Fruit fly (Drosophila melanogaster) whole organism, embryonic: Measurements from ENCODE around the gene Pgant2.

ENCODE experiments used
- CG11093 ChIP-seq: fragments of 200-800 bp; sonication (Bioruptor generic); IDR thresholded peaks from 3 replicates; pipeline ENCODE4 v1.3.6; 2022; ENCODE audit warnings: missing biosample characterization, missing genetic modification characterization
- CG11247 ChIP-seq: fragments of 200-800 bp; sonication (Bioruptor generic); IDR thresholded peaks from 2 replicates; pipeline ENCODE4 v1.3.6; 2022; ENCODE audit warnings: missing biosample characterization, missing genetic modification characterization
- CG12659 ChIP-seq: fragments of 200-800 bp; sonication (Bioruptor generic); optimal IDR thresholded peaks from 3 replicates; lab custom pipeline; 2017; ENCODE audit warnings: mild to moderate bottlenecking, missing biosample characterization, missing genetic modification reagents, missing genetic modification characterization
- CG13123 ChIP-seq: fragments of 200-800 bp; sonication (Bioruptor generic); optimal IDR thresholded peaks from 2 replicates; lab custom pipeline; 2016; ENCODE audit warnings: missing biosample characterization, missing genetic modification characterization
- CG13296 ChIP-seq: fragments of 200-800 bp; sonication (Bioruptor generic); optimal IDR thresholded peaks from 3 replicates; lab custom pipeline; 2018; ENCODE audit warnings: missing biosample characterization, mild to moderate bottlenecking, missing genetic modification characterization
- CG1602 ChIP-seq: fragments of 200-800 bp; sonication (Bioruptor generic); optimal IDR thresholded peaks from 3 replicates; lab custom pipeline; 2016; ENCODE audit warnings: missing biosample characterization, missing genetic modification characterization
- CG17829 ChIP-seq: fragments of 200-800 bp; optimal IDR thresholded peaks from 2 replicates; lab custom pipeline; 2019; ENCODE audit warnings: missing biosample characterization, mild to moderate bottlenecking, missing genetic modification characterization, moderate library complexity
- CG17912 ChIP-seq: fragments of 200-800 bp; sonication (Bioruptor generic); optimal IDR thresholded peaks from 2 replicates; lab custom pipeline; 2018; ENCODE audit warnings: missing biosample characterization, mild to moderate bottlenecking, missing genetic modification characterization
- CG18476 ChIP-seq: fragments of 200-800 bp; sonication (Bioruptor generic); optimal IDR thresholded peaks from 2 replicates; lab custom pipeline; 2016; ENCODE audit warnings: missing biosample characterization, mild to moderate bottlenecking, missing genetic modification characterization
- CG18764 ChIP-seq: fragments of 200-800 bp; sonication (Bioruptor generic); optimal IDR thresholded peaks from 3 replicates; lab custom pipeline; 2016; ENCODE audit warnings: missing biosample characterization, missing genetic modification characterization
- CG2678 ChIP-seq: fragments of 200-800 bp; sonication (Bioruptor generic); optimal IDR thresholded peaks from 3 replicates; lab custom pipeline; 2019; ENCODE audit warnings: missing biosample characterization, mild to moderate bottlenecking, missing genetic modification characterization, moderate library complexity
- CG30403 ChIP-seq: fragments of 200-800 bp; sonication (Bioruptor generic); optimal IDR thresholded peaks from 3 replicates; lab custom pipeline; 2016; ENCODE audit warnings: missing biosample characterization, missing genetic modification characterization
- CG30431 ChIP-seq: fragments of 200-800 bp; sonication (Bioruptor generic); optimal IDR thresholded peaks from 2 replicates; lab custom pipeline; 2017; ENCODE audit warnings: missing biosample characterization, missing genetic modification characterization
- CG6254 ChIP-seq: fragments of 200-800 bp; sonication (Bioruptor generic); optimal IDR thresholded peaks from 3 replicates; lab custom pipeline; 2017; ENCODE audit warnings: mild to moderate bottlenecking, missing biosample characterization, missing genetic modification reagents, missing genetic modification characterization
- CG6765 ChIP-seq: fragments of 200-800 bp; sonication (Bioruptor generic); optimal IDR thresholded peaks from 3 replicates; lab custom pipeline; 2017; ENCODE audit warnings: missing biosample characterization, mild to moderate bottlenecking, missing genetic modification characterization
- CG7357 ChIP-seq: fragments of 200-800 bp; sonication (Bioruptor generic); IDR thresholded peaks from 3 replicates; pipeline ENCODE4 v1.3.6; 2022; ENCODE audit warnings: missing biosample characterization, missing genetic modification characterization
- CG8290 ChIP-seq, 3 experiments: fragments of 200-800 bp; sonication (Bioruptor generic); optimal IDR thresholded peaks; 2 replicates each; lab custom pipeline; 2016 to 2019; ENCODE audit warnings: missing biosample characterization in 3 of 3, missing genetic modification characterization in 3 of 3, mild to moderate bottlenecking in 2 of 3, moderate library complexity in 1 of 3
- CG8388 ChIP-seq: fragments of 200-800 bp; sonication (Bioruptor generic); optimal IDR thresholded peaks from 2 replicates; lab custom pipeline; 2019; ENCODE audit warnings: missing biosample characterization, mild to moderate bottlenecking, missing genetic modification characterization, moderate library complexity
- CkIIα-i1 ChIP-seq: fragments of 200-800 bp; sonication (Bioruptor generic); IDR thresholded peaks from 2 replicates; pipeline ENCODE4 v1.3.6; 2022; ENCODE audit warnings: missing biosample characterization, missing genetic modification characterization
- D19A ChIP-seq: fragments of 200-800 bp; optimal IDR thresholded peaks from 3 replicates; lab custom pipeline; 2019; ENCODE audit warnings: missing biosample characterization, mild to moderate bottlenecking, missing genetic modification characterization, moderate library complexity
- Dll ChIP-seq: fragments of 200-800 bp; sonication (Bioruptor generic); IDR thresholded peaks from 4 replicates; pipeline ENCODE4 v1.3.6; 2022; ENCODE audit warnings: missing biosample characterization, missing genetic modification characterization; ENCODE audit not compliant: partially characterized antibody
- Ets65A ChIP-seq: fragments of 200-800 bp; sonication (Bioruptor generic); peaks from one replicate; lab custom pipeline; 2016; ENCODE audit warnings: missing biosample characterization, missing genetic modification characterization
- Ets97D ChIP-seq: fragments of 200-800 bp; sonication (Bioruptor generic); optimal IDR thresholded peaks from 3 replicates; lab custom pipeline; 2016; ENCODE audit warnings: missing biosample characterization, missing genetic modification characterization
- HLHmδ ChIP-seq: fragments of 200-800 bp; sonication (Bioruptor generic); optimal IDR thresholded peaks from 2 replicates; lab custom pipeline; 2018; ENCODE audit warnings: missing biosample characterization, mild to moderate bottlenecking, missing genetic modification characterization, moderate library complexity
- HmgD ChIP-seq: fragments of 200-800 bp; sonication (Bioruptor generic); optimal IDR thresholded peaks from 3 replicates; lab custom pipeline; 2016; ENCODE audit warnings: missing biosample characterization, missing genetic modification characterization
- Hsf ChIP-seq: fragments of 200-800 bp; sonication (Bioruptor generic); optimal IDR thresholded peaks from 3 replicates; lab custom pipeline; 2016; ENCODE audit warnings: missing biosample characterization, missing genetic modification characterization
- MBD-R2 ChIP-seq: fragments of 200-800 bp; sonication (Bioruptor generic); IDR thresholded peaks from 2 replicates; pipeline ENCODE4 v1.3.6; 2022; ENCODE audit warnings: missing biosample characterization, missing genetic modification characterization
- Meics ChIP-seq: fragments of 200-800 bp; sonication (Bioruptor generic); optimal IDR thresholded peaks from 2 replicates; lab custom pipeline; 2017; ENCODE audit warnings: missing biosample characterization, mild to moderate bottlenecking, missing genetic modification characterization
- NC2β ChIP-seq: fragments of 200-800 bp; sonication (Bioruptor generic); optimal IDR thresholded peaks from 2 replicates; lab custom pipeline; 2016; ENCODE audit warnings: missing biosample characterization, missing genetic modification characterization
- Xrp1 ChIP-seq: fragments of 200-800 bp; sonication (Bioruptor generic); IDR thresholded peaks from 2 replicates; pipeline ENCODE4 v1.3.6; 2022; ENCODE audit warnings: missing biosample characterization, missing genetic modification characterization
- az2 ChIP-seq: fragments of 200-800 bp; sonication (Bioruptor generic); optimal IDR thresholded peaks from 3 replicates; lab custom pipeline; 2016; ENCODE audit warnings: missing biosample characterization, missing genetic modification characterization
- bcd ChIP-seq: fragments of 200-800 bp; sonication (Bioruptor generic); optimal IDR thresholded peaks from 2 replicates; lab custom pipeline; 2017; ENCODE audit warnings: missing biosample characterization, mild to moderate bottlenecking, missing genetic modification characterization
- bsh ChIP-seq, 2 experiments: fragments of 200-800 bp; sonication (Bioruptor generic); optimal IDR thresholded peaks; 2 replicates each; lab custom pipeline; 2017 to 2018; ENCODE audit warnings: mild to moderate bottlenecking in 2 of 2, missing biosample characterization in 2 of 2, missing genetic modification characterization in 2 of 2, moderate library complexity in 1 of 2
- disco-r ChIP-seq: fragments of 200-800 bp; sonication (Bioruptor generic); optimal IDR thresholded peaks from 2 replicates; lab custom pipeline; 2016; ENCODE audit warnings: missing biosample characterization, missing genetic modification characterization
- gt ChIP-seq: fragments of 200-800 bp; sonication (Bioruptor generic); IDR thresholded peaks from 2 replicates; pipeline ENCODE4 v1.3.6; 2022; ENCODE audit warnings: missing biosample characterization, missing genetic modification characterization
- her ChIP-seq: fragments of 200-800 bp; sonication (Bioruptor generic); optimal IDR thresholded peaks from 2 replicates; lab custom pipeline; 2016; ENCODE audit warnings: missing biosample characterization, missing genetic modification characterization
- insv ChIP-seq, 2 experiments: fragments of 200-800 bp; sonication (Bioruptor generic); optimal IDR thresholded peaks; 3 replicates each; lab custom pipeline; 2016 to 2018; ENCODE audit warnings: missing biosample characterization in 2 of 2, missing genetic modification characterization in 2 of 2
- jumu ChIP-seq: fragments of 200-800 bp; sonication (Bioruptor generic); optimal IDR thresholded peaks from 3 replicates; lab custom pipeline; 2016; ENCODE audit warnings: missing biosample characterization, missing genetic modification characterization
- lbe ChIP-seq: fragments of 200-800 bp; sonication (Bioruptor generic); optimal IDR thresholded peaks from 2 replicates; lab custom pipeline; 2016; ENCODE audit warnings: missing biosample characterization, mild to moderate bottlenecking, missing genetic modification characterization
- oc ChIP-seq: fragments of 200-800 bp; sonication (Bioruptor generic); optimal IDR thresholded peaks from 2 replicates; lab custom pipeline; 2018; ENCODE audit warnings: missing biosample characterization, mild to moderate bottlenecking, missing genetic modification characterization, moderate library complexity
- org-1 ChIP-seq: fragments of 200-800 bp; sonication (Bioruptor generic); optimal IDR thresholded peaks from 2 replicates; lab custom pipeline; 2017; ENCODE audit warnings: missing biosample characterization, missing genetic modification characterization
- pzg ChIP-seq: fragments of 200-800 bp; sonication (Bioruptor generic); optimal IDR thresholded peaks from 3 replicates; lab custom pipeline; 2018; ENCODE audit warnings: missing biosample characterization, mild to moderate bottlenecking, missing genetic modification characterization, moderate library complexity
- seq ChIP-seq: fragments of 200-800 bp; sonication (Bioruptor generic); IDR thresholded peaks from 2 replicates; pipeline ENCODE4 v1.3.6; 2022; ENCODE audit warnings: missing biosample characterization, missing genetic modification characterization
- shn ChIP-seq: fragments of 200-800 bp; sonication (Bioruptor generic); optimal IDR thresholded peaks from 3 replicates; lab custom pipeline; 2016; ENCODE audit warnings: missing biosample characterization, missing genetic modification characterization
- sim ChIP-seq: fragments of 200-800 bp; sonication (Bioruptor generic); IDR thresholded peaks from 2 replicates; pipeline ENCODE4 v1.3.6; 2022; ENCODE audit warnings: missing biosample characterization, missing genetic modification characterization
- tll ChIP-seq, 2 experiments: fragments of 200-800 bp in 1 of 2; fragments of >200 bp in 1 of 2; sonication (Bioruptor generic) in 1 of 2; optimal IDR thresholded peaks; 2 replicates each; lab custom pipeline; 2017 to 2019; ENCODE audit warnings: missing biosample characterization in 2 of 2, missing genetic modification characterization in 2 of 2, mild to moderate bottlenecking in 1 of 2, moderate library complexity in 1 of 2
- yki ChIP-seq: fragments of >200 bp; optimal IDR thresholded peaks from 3 replicates; lab custom pipeline; 2018

Pgant2 gene

dm6 chr2L:3475948-3476347 lies 49.4 kb upstream of the Pgant2 start (continued):
- TF ChIP-seq CG11247, result no peak
- no peak for TF ChIP-seq CG17912 (GFP tag; lab: Kevin White, UChicago)
- TF ChIP-seq Ets97D (GFP tag; lab: Kevin White, UChicago), result no peak
- no peak for TF ChIP-seq pzg (GFP tag; lab: Kevin White, UChicago)
- no peak for TF ChIP-seq lbe (GFP tag; lab: Kevin White, UChicago)
- TF ChIP-seq bcd (GFP tag; lab: Kevin White, UChicago), result peak; percentile 49
- peak; percentile 84 for TF ChIP-seq CG2678 (tag; lab: Kevin White, UChicago)
- TF ChIP-seq shn (GFP tag; lab: Kevin White, UChicago), result peak; percentile 26
- TF ChIP-seq gt (GFP tag; lab: Robert Waterston, UW), result no peak
- TF ChIP-seq sim (GFP tag; lab: Robert Waterston, UW), result no peak

dm6 chr2L:3475168-3475567 lies 48.6 kb upstream of the Pgant2 start:
- TF ChIP-seq oc (tag; lab: Kevin White, UChicago), result no peak
- peak; percentile 30 for TF ChIP-seq D19A (tag; lab: Kevin White, UChicago)

- TF ChIP-seq CG17829 (tag; lab: Kevin White, UChicago) (peak; percentile 74), disco-r (GFP tag; lab: Kevin White, UChicago) (no peak), MBD-R2 (no peak), Dll (no peak), Meics (GFP tag; lab: Kevin White, UChicago) (peak; percentile 61), bsh (GFP tag; optimal IDR thresholded peaks at IDR 0.05; lab: Kevin White, UChicago) (peak in 1 of 2 experiments; percentile 40), CG6254 (GFP tag; lab: Kevin White, UChicago) (no peak), CG8388 (GFP tag; lab: Kevin White, UChicago) (no peak), az2 (GFP tag; lab: Kevin White, UChicago) (peak; percentile 71), CG8290 (GFP tag; optimal IDR thresholded peaks at IDR 0.05; lab: Kevin White, UChicago) (peak; percentile 62), CG8290 (tag; optimal IDR thresholded peaks at IDR 0.05; lab: Kevin White, UChicago) (peak in 1 of 2 experiments; percentile 75), CG13123 (GFP tag; lab: Kevin White, UChicago) (peak; percentile 7), HmgD (peak; percentile 1), CG13296 (GFP tag; lab: Kevin White, UChicago) (no peak), Hsf (peak; percentile 67), CG7357 (peak; percentile 43; the same call in 1 of the 3 replicates), CkIIα-i1 (GFP tag; lab: Robert Waterston, UW) (no peak), bcd (GFP tag; lab: Kevin White, UChicago) (peak; percentile 31), tll (GFP tag; optimal IDR thresholded peaks at IDR 0.05; lab: Kevin White, UChicago) (no peak), Xrp1 (GFP tag; lab: Robert Waterston, UW) (peak; percentile 41), CG30431 (GFP tag; lab: Kevin White, UChicago) (peak; percentile 39), her (GFP tag; lab: Kevin White, UChicago) (no peak), NC2β (GFP tag; lab: Kevin White, UChicago) (peak; percentile 9), CG1602 (GFP tag; lab: Kevin White, UChicago) (peak; percentile 13), jumu (GFP tag; lab: Kevin White, UChicago) (no peak), CG11093 (GFP tag; lab: Robert Waterston, UW) (peak; percentile 48; the same call in 1 of the 3 replicates), CG12659 (GFP tag; lab: Kevin White, UChicago) (peak; percentile 50), org-1 (GFP tag; lab: Kevin White, UChicago) (no peak), seq (no peak), yki (lab: Kevin White, UChicago) (no peak), CG11247 (peak; percentile 87), CG30403 (GFP tag; lab: Kevin White, UChicago) (peak; percentile 57), CG18476 (GFP tag; lab: Kevin White, UChicago) (no peak), CG18764 (GFP tag; lab: Kevin White, UChicago) (peak; percentile 17), Ets65A (GFP tag; lab: Kevin White, UChicago) (peak; percentile 41), HLHmδ (GFP tag; lab: Kevin White, UChicago) (peak; percentile 24), CG6765 (no peak), insv (GFP tag; optimal IDR thresholded peaks at IDR 0.05; lab: Kevin White, UChicago) (peak in 1 of 2 experiments; percentile 49)
These were observed 45.7 kb upstream of the Pgant2 start, which contains the start of gene Pgant4 for dm6 chr2L:3472242-3472641. Pgant4 (plus strand) TSS chr2L:3472603.
